Worm (Caenorhabditis elegans) whole organism, L4 larva: ENCODE measurements around the gene ZK669.3.

Experiments used
- ceh-82 ChIP-seq: sonication (generic microtip); optimal IDR thresholded peaks from 2 replicates; lab custom pipeline; 2017; ENCODE audit warnings: missing biosample characterization, missing genetic modification characterization
- egl-27 ChIP-seq: sonication (generic microtip); optimal IDR thresholded peaks from 3 replicates; lab custom pipeline; 2017; ENCODE audit warnings: missing biosample characterization, missing genetic modification reagents, missing genetic modification characterization
- fkh-10 ChIP-seq: fragments of 150-350 bp; optimal IDR thresholded peaks from 2 replicates; lab custom pipeline; 2014; ENCODE audit warnings: missing biosample characterization, missing genetic modification reagents, missing genetic modification characterization
- jun-1 ChIP-seq: fragments of 150-350 bp; optimal IDR thresholded peaks from 2 replicates; lab custom pipeline; 2014; ENCODE audit warnings: missing biosample characterization, missing genetic modification reagents, missing genetic modification characterization
- lin-13 ChIP-seq: fragments of 150-350 bp; optimal IDR thresholded peaks from 2 replicates; lab custom pipeline; 2014; ENCODE audit warnings: missing biosample characterization, missing genetic modification reagents, missing genetic modification characterization
- lin-38 ChIP-seq: fragments of 200-800 bp; sonication (Bioruptor generic); IDR thresholded peaks from 2 replicates; pipeline ENCODE4 v1.3.6; 2022; ENCODE audit warnings: missing genetic modification reagents, missing genetic modification characterization, missing compliant biosample characterization
- saeg-2 ChIP-seq: fragments of 200-800 bp; sonication (Bioruptor generic); IDR thresholded peaks from 2 replicates; pipeline ENCODE4 v1.3.6; 2022; ENCODE audit warnings: missing genetic modification reagents, missing genetic modification characterization, missing compliant biosample characterization
- snpc-4 ChIP-seq: fragments of 150-350 bp; optimal IDR thresholded peaks from 2 replicates; lab custom pipeline; 2014; ENCODE audit warnings: missing biosample characterization, missing genetic modification characterization
- unc-130 ChIP-seq: sonication (generic microtip); optimal IDR thresholded peaks from 2 replicates; lab custom pipeline; 2016; ENCODE audit warnings: missing genetic modification reagents, missing genetic modification characterization, missing compliant biosample characterization
- zip-2 ChIP-seq: fragments of 150-350 bp; optimal IDR thresholded peaks from 2 replicates; lab custom pipeline; 2014; ENCODE audit warnings: missing biosample characterization, missing genetic modification characterization
- ztf-7 ChIP-seq: fragments of 150-350 bp; optimal IDR thresholded peaks from 2 replicates; lab custom pipeline; 2014; ENCODE audit warnings: missing biosample characterization, missing genetic modification characterization

DNA sequence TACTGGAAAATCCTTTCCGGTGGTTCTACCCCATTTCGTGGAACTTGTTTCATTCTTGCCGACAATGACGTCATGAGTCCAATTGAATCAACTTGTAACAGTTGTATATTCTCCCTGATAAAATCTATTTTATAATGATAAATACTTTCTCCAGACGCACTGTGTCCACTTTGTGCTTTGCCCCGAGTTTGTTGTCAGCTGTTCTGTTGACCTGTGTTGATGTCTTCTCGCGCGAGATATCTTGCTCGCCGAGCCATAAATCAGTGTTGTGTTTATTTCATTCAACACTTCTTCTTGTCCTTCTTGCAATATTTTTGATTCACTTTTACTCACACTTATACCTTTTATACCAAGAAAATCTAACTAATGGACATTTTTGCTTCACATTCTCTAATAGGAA lies 21.2 kb downstream of the ZK669.3 start:
- TF ChIP-seq unc-130 (GFP tag; lab: Kevin White, UChicago) (no peak), saeg-2 (GFP tag; lab: Robert Waterston, UW) (no peak), ztf-7 (tag; lab: Kevin White, UChicago) (no peak), egl-27 (tag; lab: Kevin White, UChicago) (no peak), fkh-10 (GFP tag; lab: Kevin White, UChicago) (no peak), snpc-4 (tag; lab: Kevin White, UChicago) (no peak), ceh-82 (tag; lab: Kevin White, UChicago) (no peak), zip-2 (tag; lab: Kevin White, UChicago) (no peak), jun-1 (no peak), lin-38 (GFP tag; lab: Robert Waterston, UW) (no peak), lin-13 (GFP tag; lab: Kevin White, UChicago) (no peak)
